Fruit fly (Drosophila melanogaster) whole organism, embryonic: ENCODE measurements around the gene Smox.

ENCODE experiments used
- Antp ChIP-seq: fragments of 200-800 bp; sonication (Bioruptor generic); optimal IDR thresholded peaks from 3 replicates; lab custom pipeline; 2016; ENCODE audit warnings: missing biosample characterization, missing genetic modification characterization
- B-H1 ChIP-seq: fragments of 200-800 bp; sonication (Bioruptor generic); IDR thresholded peaks from 3 replicates; pipeline ENCODE4 v1.3.6; 2022; ENCODE audit warnings: missing biosample characterization, missing genetic modification characterization
- Bdp1 ChIP-seq: fragments of 200-800 bp; sonication (Bioruptor generic); optimal IDR thresholded peaks from 3 replicates; lab custom pipeline; 2016; ENCODE audit warnings: missing biosample characterization, missing genetic modification characterization
- CG1233 ChIP-seq: fragments of 200-800 bp; sonication (Bioruptor generic); optimal IDR thresholded peaks from 4 replicates; lab custom pipeline; 2018; ENCODE audit warnings: missing biosample characterization, mild to moderate bottlenecking, missing genetic modification characterization
- CG15011 ChIP-seq: fragments of 200-800 bp; sonication (Bioruptor generic); optimal IDR thresholded peaks from 3 replicates; lab custom pipeline; 2018; ENCODE audit warnings: missing biosample characterization, mild to moderate bottlenecking, missing genetic modification characterization
- CG1603 ChIP-seq: fragments of 200-800 bp; sonication (Bioruptor generic); optimal IDR thresholded peaks from 2 replicates; lab custom pipeline; 2019; ENCODE audit warnings: missing biosample characterization, mild to moderate bottlenecking, missing genetic modification characterization, moderate library complexity
- CG1647 ChIP-seq: fragments of 200-800 bp; sonication (Bioruptor generic); optimal IDR thresholded peaks from 3 replicates; lab custom pipeline; 2016; ENCODE audit warnings: missing biosample characterization, missing genetic modification characterization
- CG16779 ChIP-seq: fragments of 200-800 bp; sonication (Bioruptor generic); IDR thresholded peaks from 2 replicates; pipeline ENCODE4 v1.3.6; 2022; ENCODE audit warnings: missing biosample characterization, missing genetic modification characterization
- CG16813 ChIP-seq: fragments of 200-800 bp; sonication (Bioruptor generic); IDR thresholded peaks from 3 replicates; pipeline ENCODE4 v1.3.6; 2022; ENCODE audit warnings: missing biosample characterization, missing genetic modification characterization; ENCODE audit not compliant: partially characterized antibody
- CG17829 ChIP-seq: fragments of 200-800 bp; optimal IDR thresholded peaks from 2 replicates; lab custom pipeline; 2019; ENCODE audit warnings: missing biosample characterization, mild to moderate bottlenecking, missing genetic modification characterization, moderate library complexity
- CG17912 ChIP-seq: fragments of 200-800 bp; sonication (Bioruptor generic); optimal IDR thresholded peaks from 2 replicates; lab custom pipeline; 2018; ENCODE audit warnings: missing biosample characterization, mild to moderate bottlenecking, missing genetic modification characterization
- CG18011 ChIP-seq: fragments of 200-800 bp; sonication (Bioruptor generic); optimal IDR thresholded peaks from 2 replicates; lab custom pipeline; 2017; ENCODE audit warnings: missing biosample characterization, missing genetic modification characterization, mild to moderate bottlenecking, moderate library complexity, missing genotype
- CG18262 ChIP-seq: fragments of 200-800 bp; optimal IDR thresholded peaks from 3 replicates; lab custom pipeline; 2019; ENCODE audit warnings: missing biosample characterization, mild to moderate bottlenecking, missing genetic modification characterization, moderate library complexity
- CG3065 ChIP-seq: fragments of 200-800 bp; sonication (Bioruptor generic); optimal IDR thresholded peaks from 2 replicates; lab custom pipeline; 2016; ENCODE audit warnings: missing biosample characterization, missing genetic modification characterization
- CG31388 ChIP-seq: fragments of 200-800 bp; sonication (Bioruptor generic); optimal IDR thresholded peaks from 2 replicates; lab custom pipeline; 2016; ENCODE audit warnings: missing biosample characterization, missing genetic modification characterization
- CG34422 ChIP-seq: fragments of 200-800 bp; sonication (Bioruptor generic); IDR thresholded peaks from 3 replicates; pipeline ENCODE4 v1.3.6; 2022; ENCODE audit warnings: missing biosample characterization, missing genetic modification characterization
- CG3838 ChIP-seq: fragments of 200-800 bp; sonication (Bioruptor generic); optimal IDR thresholded peaks from 3 replicates; lab custom pipeline; 2016; ENCODE audit warnings: missing biosample characterization, missing genetic modification characterization
- CG42726 ChIP-seq: fragments of 200-800 bp; sonication (Bioruptor generic); IDR thresholded peaks from 2 replicates; pipeline ENCODE4 v1.3.6; 2022; ENCODE audit warnings: missing biosample characterization, missing genetic modification characterization; ENCODE audit not compliant: partially characterized antibody
- CG6272 ChIP-seq: fragments of 200-800 bp; sonication (Bioruptor generic); IDR thresholded peaks from 2 replicates; pipeline ENCODE4 v1.3.6; 2022; ENCODE audit warnings: missing biosample characterization, missing genetic modification characterization
- CG6689 ChIP-seq: fragments of 200-800 bp; sonication (Bioruptor generic); IDR thresholded peaks from 2 replicates; pipeline ENCODE4 v1.3.6; 2022; ENCODE audit warnings: missing biosample characterization, missing genetic modification characterization
- CG7271 ChIP-seq: fragments of 200-800 bp; sonication (Bioruptor generic); optimal IDR thresholded peaks from 2 replicates; lab custom pipeline; 2018; ENCODE audit warnings: missing biosample characterization, mild to moderate bottlenecking, missing genetic modification characterization, moderate library complexity
- CG8478 ChIP-seq: fragments of >200 bp; optimal IDR thresholded peaks from 2 replicates; lab custom pipeline; 2018
- CG9727 ChIP-seq: fragments of 200-800 bp; sonication (Bioruptor generic); optimal IDR thresholded peaks from 3 replicates; lab custom pipeline; 2017; ENCODE audit warnings: missing biosample characterization, mild to moderate bottlenecking, missing genetic modification characterization
- D ChIP-seq, 2 experiments: fragments of 200-800 bp in 1 of 2; fragments of >200 bp in 1 of 2; sonication (Bioruptor generic) in 1 of 2; optimal IDR thresholded peaks; 2 replicates in 1 of 2; 3 replicates in 1 of 2; lab custom pipeline; 2017; ENCODE audit warnings: mild to moderate bottlenecking in 1 of 2, missing biosample characterization in 1 of 2, missing genetic modification characterization in 1 of 2, missing genetic modification reagents in 1 of 2
- D19B ChIP-seq: fragments of 200-800 bp; sonication (Bioruptor generic); optimal IDR thresholded peaks from 2 replicates; lab custom pipeline; 2017; ENCODE audit warnings: missing biosample characterization, mild to moderate bottlenecking, missing genetic modification characterization
- Doc2 ChIP-seq: fragments of 200-800 bp; sonication (Bioruptor generic); IDR thresholded peaks from 2 replicates; pipeline ENCODE4 v1.3.6; 2022; ENCODE audit warnings: missing biosample characterization, missing genetic modification characterization
- Ets97D ChIP-seq: fragments of 200-800 bp; sonication (Bioruptor generic); optimal IDR thresholded peaks from 3 replicates; lab custom pipeline; 2016; ENCODE audit warnings: missing biosample characterization, missing genetic modification characterization
- HLH3B ChIP-seq: fragments of 200-800 bp; sonication (Bioruptor generic); IDR thresholded peaks from 2 replicates; pipeline ENCODE4 v1.3.6; 2022; ENCODE audit warnings: missing biosample characterization, missing genetic modification characterization
- HLHmδ ChIP-seq: fragments of 200-800 bp; sonication (Bioruptor generic); optimal IDR thresholded peaks from 2 replicates; lab custom pipeline; 2018; ENCODE audit warnings: missing biosample characterization, mild to moderate bottlenecking, missing genetic modification characterization, moderate library complexity
- Hr51 ChIP-seq, 2 experiments: fragments of 200-800 bp; sonication (Bioruptor generic); optimal IDR thresholded peaks; 2 replicates in 1 of 2; 3 replicates in 1 of 2; lab custom pipeline; 2016 to 2018; ENCODE audit warnings: missing biosample characterization in 2 of 2, missing genetic modification characterization in 2 of 2, mild to moderate bottlenecking in 1 of 2, moderate library complexity in 1 of 2
- MESR4 ChIP-seq: fragments of 200-800 bp; sonication (Bioruptor generic); optimal IDR thresholded peaks from 2 replicates; lab custom pipeline; 2018; ENCODE audit warnings: missing biosample characterization, mild to moderate bottlenecking, missing genetic modification characterization, moderate library complexity
- Nf-YA ChIP-seq: fragments of 200-800 bp; sonication (Bioruptor generic); IDR thresholded peaks from 2 replicates; pipeline ENCODE4 v1.3.6; 2022; ENCODE audit warnings: missing biosample characterization, missing genetic modification characterization
- ase ChIP-seq: fragments of 200-800 bp; sonication (Bioruptor generic); IDR thresholded peaks from 3 replicates; pipeline ENCODE4 v1.3.6; 2022; ENCODE audit warnings: missing biosample characterization, missing genetic modification characterization
- ash1 ChIP-seq: fragments of 200-800 bp; sonication (Bioruptor generic); optimal IDR thresholded peaks from 2 replicates; lab custom pipeline; 2018; ENCODE audit warnings: missing biosample characterization, mild to moderate bottlenecking, missing genetic modification characterization
- dan ChIP-seq: fragments of 200-800 bp; sonication (Bioruptor generic); IDR thresholded peaks from 2 replicates; pipeline ENCODE4 v1.3.6; 2022; ENCODE audit warnings: missing biosample characterization, missing genetic modification characterization
- fd3F ChIP-seq: fragments of 200-800 bp; sonication (Bioruptor generic); optimal IDR thresholded peaks from 2 replicates; lab custom pipeline; 2018; ENCODE audit warnings: missing biosample characterization, mild to moderate bottlenecking, missing genetic modification characterization, moderate library complexity
- gce ChIP-seq: fragments of 200-800 bp; sonication (Bioruptor generic); IDR thresholded peaks from 3 replicates; pipeline ENCODE4 v1.3.6; 2022; ENCODE audit warnings: missing biosample characterization, missing genetic modification characterization
- gt ChIP-seq: fragments of 200-800 bp; sonication (Bioruptor generic); IDR thresholded peaks from 2 replicates; pipeline ENCODE4 v1.3.6; 2022; ENCODE audit warnings: missing biosample characterization, missing genetic modification characterization
- jigr1 ChIP-seq: fragments of 200-800 bp; sonication (Bioruptor generic); IDR thresholded peaks from 3 replicates; pipeline ENCODE4 v1.3.6; 2022; ENCODE audit warnings: missing biosample characterization, missing genetic modification characterization
- kay ChIP-seq: fragments of 200-800 bp; sonication (Bioruptor generic); optimal IDR thresholded peaks from 2 replicates; lab custom pipeline; 2016; ENCODE audit warnings: missing biosample characterization, missing genetic modification characterization
- onecut ChIP-seq: fragments of 200-800 bp; sonication (Bioruptor generic); IDR thresholded peaks from 2 replicates; pipeline ENCODE4 v1.3.6; 2022; ENCODE audit warnings: missing biosample characterization, missing genetic modification characterization
- pho ChIP-seq: fragments of 200-800 bp; sonication (Bioruptor generic); optimal IDR thresholded peaks from 2 replicates; lab custom pipeline; 2016; ENCODE audit warnings: missing biosample characterization, missing genetic modification characterization
- rib ChIP-seq: fragments of 200-800 bp; sonication (Bioruptor generic); IDR thresholded peaks from 2 replicates; pipeline ENCODE4 v1.3.6; 2022; ENCODE audit warnings: missing biosample characterization, missing genetic modification characterization
- ro ChIP-seq: fragments of 200-800 bp; sonication (Bioruptor generic); IDR thresholded peaks from 2 replicates; pipeline ENCODE4 v1.3.6; 2022; ENCODE audit warnings: missing biosample characterization, missing genetic modification characterization
- salm ChIP-seq: fragments of 200-800 bp; sonication (Bioruptor generic); optimal IDR thresholded peaks from 2 replicates; lab custom pipeline; 2018; ENCODE audit warnings: missing biosample characterization, mild to moderate bottlenecking, missing genetic modification characterization
- sens ChIP-seq: fragments of 200-800 bp; sonication (Bioruptor generic); peaks from one replicate; lab custom pipeline; 2016; ENCODE audit warnings: missing biosample characterization, missing genetic modification characterization
- sna ChIP-seq: fragments of 200-800 bp; sonication (Bioruptor generic); IDR thresholded peaks from 2 replicates; pipeline ENCODE4 v1.3.6; 2022; ENCODE audit warnings: missing biosample characterization, missing genetic modification characterization; ENCODE audit not compliant: partially characterized antibody
- sob ChIP-seq: fragments of 200-800 bp; sonication (Bioruptor generic); IDR thresholded peaks from 2 replicates; pipeline ENCODE4 v1.3.6; 2022; ENCODE audit warnings: missing biosample characterization, missing genetic modification characterization
- unpg ChIP-seq: fragments of 200-800 bp; sonication (Bioruptor generic); optimal IDR thresholded peaks from 3 replicates; lab custom pipeline; 2018; ENCODE audit warnings: missing biosample characterization, mild to moderate bottlenecking, missing genetic modification characterization, moderate library complexity
- wdn ChIP-seq: fragments of 200-800 bp; sonication (Bioruptor generic); IDR thresholded peaks from 2 replicates; pipeline ENCODE4 v1.3.6; 2022; ENCODE audit warnings: missing biosample characterization, missing genetic modification characterization
- z ChIP-seq: fragments of 200-800 bp; sonication (Bioruptor generic); IDR thresholded peaks from 3 replicates; pipeline ENCODE4 v1.3.6; 2022; ENCODE audit warnings: missing biosample characterization, missing genetic modification characterization

The Smox gene

dm6 chrX:8115717-8116311 is 26.3 kb downstream of the Smox start, which contains the start of gene Gclc (continued):
- TF ChIP-seq CG18262 (tag; lab: Kevin White, UChicago), result no peak
- TF ChIP-seq HLH3B (GFP tag; lab: Robert Waterston, UW), result no peak
- TF ChIP-seq B-H1 (GFP tag; lab: Robert Waterston, UW), result no peak
- TF ChIP-seq Nf-YA (GFP tag; lab: Robert Waterston, UW), result no peak
- TF ChIP-seq fd3F (GFP tag; lab: Kevin White, UChicago), result no peak
- peak; percentile 42 for TF ChIP-seq CG1603 (tag; lab: Kevin White, UChicago)
- no peak for TF ChIP-seq gt (GFP tag; lab: Robert Waterston, UW)
- no peak for TF ChIP-seq CG31388 (GFP tag; lab: Kevin White, UChicago)
- no peak for TF ChIP-seq CG17912 (GFP tag; lab: Kevin White, UChicago)
- TF ChIP-seq CG1647 (GFP tag; lab: Kevin White, UChicago), result no peak
- TF ChIP-seq MESR4 (GFP tag; lab: Kevin White, UChicago), result peak; percentile 30
- no peak for TF ChIP-seq Bdp1
- no peak for TF ChIP-seq z (GFP tag; lab: Robert Waterston, UW)
- TF ChIP-seq CG16813 (GFP tag; lab: Robert Waterston, UW), result peak; percentile 29; the same call in 1 of the 3 replicates
- no peak for TF ChIP-seq gce (GFP tag; lab: Robert Waterston, UW)
- no peak for TF ChIP-seq CG17829 (tag; lab: Kevin White, UChicago)
- TF ChIP-seq rib (GFP tag; lab: Robert Waterston, UW), result no peak
- no peak for TF ChIP-seq D (optimal IDR thresholded peaks at IDR 0.05; lab: Kevin White, UChicago)
- no peak for TF ChIP-seq D (GFP tag; optimal IDR thresholded peaks at IDR 0.05; lab: Kevin White, UChicago)
- TF ChIP-seq CG8478 (lab: Kevin White, UChicago), result no peak
- TF ChIP-seq CG7271 (tag; lab: Kevin White, UChicago), result no peak
- no peak for TF ChIP-seq Doc2 (GFP tag; lab: Robert Waterston, UW)
- no peak; the same call in 1 of the 2 replicates for TF ChIP-seq sob
- TF ChIP-seq CG3838, result no peak
- TF ChIP-seq Hr51 (GFP tag; optimal IDR thresholded peaks at IDR 0.05; lab: Kevin White, UChicago), result no peak
- peak; percentile 36 for TF ChIP-seq Ets97D (GFP tag; lab: Kevin White, UChicago)
- TF ChIP-seq CG9727 (GFP tag; lab: Kevin White, UChicago), result no peak
- no peak for TF ChIP-seq ash1 (GFP tag; lab: Kevin White, UChicago)
- no peak for TF ChIP-seq CG18011 (GFP tag; lab: Kevin White, UChicago)
- no peak for TF ChIP-seq ro (GFP tag; lab: Robert Waterston, UW)
- TF ChIP-seq wdn (GFP tag; lab: Robert Waterston, UW), result no peak
- TF ChIP-seq CG3065 (GFP tag; lab: Kevin White, UChicago), result no peak
- no peak for TF ChIP-seq ase (GFP tag; lab: Robert Waterston, UW)
- no peak for TF ChIP-seq CG6272 (GFP tag; lab: Robert Waterston, UW)
- TF ChIP-seq CG1233 (GFP tag; lab: Kevin White, UChicago), result no peak
- TF ChIP-seq pho, result no peak
- no peak for TF ChIP-seq HLHmδ (GFP tag; lab: Kevin White, UChicago)
- no peak for TF ChIP-seq CG16779 (GFP tag; lab: Robert Waterston, UW)
- TF ChIP-seq D19B (GFP tag; lab: Kevin White, UChicago), result peak; percentile 3
- TF ChIP-seq sna (GFP tag; lab: Robert Waterston, UW), result no peak
- TF ChIP-seq kay, result no peak
- no peak; the same call in 1 of the 2 replicates for TF ChIP-seq CG42726
- no peak for TF ChIP-seq salm (tag; lab: Kevin White, UChicago)
- no peak for TF ChIP-seq CG15011 (GFP tag; lab: Kevin White, UChicago)
- no peak for TF ChIP-seq Antp
- no peak for TF ChIP-seq onecut
- no peak for TF ChIP-seq jigr1 (GFP tag; lab: Robert Waterston, UW)
- no peak for TF ChIP-seq dan (GFP tag; lab: Robert Waterston, UW)
- TF ChIP-seq CG34422 (GFP tag; lab: Robert Waterston, UW), result 0 out of 3 replicates have a peak, but pooled peaks have one; percentile 34
- TF ChIP-seq unpg (GFP tag; lab: Kevin White, UChicago), result no peak
- TF ChIP-seq CG6689 (GFP tag; lab: Robert Waterston, UW), result no peak
- peak; percentile 53 for TF ChIP-seq sens (GFP tag; lab: Kevin White, UChicago)
